Fruit fly (Drosophila melanogaster) whole organism, prepupa: ENCODE results near the gene CG5888.

Experiments
- CG10631 ChIP-seq: fragments of 200-800 bp; sonication (Bioruptor generic); optimal IDR thresholded peaks from 2 replicates; lab custom pipeline; 2016; ENCODE audit warnings: missing biosample characterization, missing genetic modification characterization
- CG10669 ChIP-seq: fragments of 200-800 bp; sonication (Bioruptor generic); optimal IDR thresholded peaks from 3 replicates; lab custom pipeline; 2018; ENCODE audit warnings: missing biosample characterization, mild to moderate bottlenecking, missing genetic modification characterization, moderate library complexity
- CG11762 ChIP-seq: fragments of 200-800 bp; sonication (Bioruptor generic); optimal IDR thresholded peaks from 3 replicates; lab custom pipeline; 2016; ENCODE audit warnings: missing biosample characterization, missing genetic modification characterization; ENCODE audit not compliant: insufficient read depth
- CG11902 ChIP-seq: fragments of 200-800 bp; sonication (Bioruptor generic); optimal IDR thresholded peaks from 3 replicates; lab custom pipeline; 2016; ENCODE audit warnings: missing biosample characterization, missing genetic modification characterization
- CG15336 ChIP-seq: fragments of 200-800 bp; sonication (Bioruptor generic); IDR thresholded peaks from 2 replicates; pipeline ENCODE4 v1.3.6; 2022; ENCODE audit warnings: missing biosample characterization, missing genetic modification characterization
- CG1621 ChIP-seq: fragments of 200-800 bp; sonication (Bioruptor generic); optimal IDR thresholded peaks from 3 replicates; lab custom pipeline; 2018; ENCODE audit warnings: missing biosample characterization, mild to moderate bottlenecking, missing genetic modification characterization
- CG16779 ChIP-seq: fragments of 200-800 bp; sonication (Bioruptor generic); optimal IDR thresholded peaks from 3 replicates; lab custom pipeline; 2017; ENCODE audit warnings: missing biosample characterization, mild to moderate bottlenecking, missing genetic modification characterization
- CG32006 ChIP-seq: fragments of 200-800 bp; sonication (Bioruptor generic); optimal IDR thresholded peaks from 3 replicates; lab custom pipeline; 2017; ENCODE audit warnings: missing biosample characterization, mild to moderate bottlenecking, missing genetic modification characterization
- CG3919 ChIP-seq: fragments of 200-800 bp; sonication (Bioruptor generic); optimal IDR thresholded peaks from 3 replicates; lab custom pipeline; 2016; ENCODE audit warnings: missing biosample characterization, missing genetic modification characterization
- CG6163 ChIP-seq: fragments of 200-800 bp; sonication (Bioruptor generic); IDR thresholded peaks from 3 replicates; pipeline ENCODE4 v1.3.6; 2022; ENCODE audit warnings: missing biosample characterization, missing genetic modification characterization
- CG6276 ChIP-seq: fragments of 200-800 bp; sonication (Bioruptor generic); optimal IDR thresholded peaks from 2 replicates; lab custom pipeline; 2017; ENCODE audit warnings: missing biosample characterization, mild to moderate bottlenecking, missing genetic modification characterization
- CG6792 ChIP-seq: fragments of 200-800 bp; sonication (Bioruptor generic); optimal IDR thresholded peaks from 3 replicates; lab custom pipeline; 2016; ENCODE audit warnings: missing biosample characterization, missing genetic modification characterization
- CG6808 ChIP-seq: fragments of 200-800 bp; sonication (Bioruptor generic); optimal IDR thresholded peaks from 3 replicates; lab custom pipeline; 2017; ENCODE audit warnings: missing biosample characterization, missing genetic modification characterization, mild to moderate bottlenecking, moderate library complexity, missing genetic modification reagents
- CG6854 ChIP-seq: fragments of 200-800 bp; sonication (Bioruptor generic); optimal IDR thresholded peaks from 2 replicates; lab custom pipeline; 2017; ENCODE audit warnings: missing biosample characterization, mild to moderate bottlenecking, missing genetic modification characterization
- CG7368 ChIP-seq: fragments of 200-800 bp; sonication (Bioruptor generic); optimal IDR thresholded peaks from 3 replicates; lab custom pipeline; 2016; ENCODE audit warnings: missing biosample characterization, missing genetic modification characterization
- Eip75B ChIP-seq: fragments of 200-800 bp; sonication (Bioruptor generic); optimal IDR thresholded peaks from 3 replicates; lab custom pipeline; 2016; ENCODE audit warnings: missing biosample characterization, missing genetic modification characterization
- Eip78C ChIP-seq: fragments of 200-800 bp; sonication (Bioruptor generic); peaks from one replicate; lab custom pipeline; 2016; ENCODE audit warnings: missing biosample characterization, missing genetic modification characterization
- Ets21C ChIP-seq: fragments of 200-800 bp; sonication (Bioruptor generic); optimal IDR thresholded peaks from 3 replicates; lab custom pipeline; 2016; ENCODE audit warnings: missing biosample characterization, missing genetic modification characterization
- Ets96B ChIP-seq: fragments of 200-800 bp; optimal IDR thresholded peaks from 2 replicates; lab custom pipeline; 2019; ENCODE audit warnings: missing biosample characterization, mild to moderate bottlenecking, missing genetic modification characterization, moderate library complexity
- Hr38 ChIP-seq: sonication (Bioruptor generic); optimal IDR thresholded peaks from 2 replicates; lab custom pipeline; 2016; ENCODE audit warnings: missing biosample characterization, missing genetic modification characterization
- Hr39 ChIP-seq: fragments of 200-800 bp; sonication (Bioruptor generic); optimal IDR thresholded peaks from 2 replicates; lab custom pipeline; 2016; ENCODE audit warnings: missing biosample characterization, missing genetic modification characterization
- Hr4 ChIP-seq: fragments of 200-800 bp; sonication (Bioruptor generic); optimal IDR thresholded peaks from 3 replicates; lab custom pipeline; 2016; ENCODE audit warnings: missing biosample characterization, missing genetic modification characterization
- OdsH ChIP-seq: fragments of 200-800 bp; sonication (Bioruptor generic); optimal IDR thresholded peaks from 3 replicates; lab custom pipeline; 2016; ENCODE audit warnings: missing biosample characterization, missing genetic modification characterization
- Smox ChIP-seq: fragments of 200-800 bp; sonication (Bioruptor generic); optimal IDR thresholded peaks from 3 replicates; lab custom pipeline; 2016; ENCODE audit warnings: missing biosample characterization, missing genetic modification characterization
- Sox15 ChIP-seq: fragments of 200-800 bp; sonication (Bioruptor generic); optimal IDR thresholded peaks from 3 replicates; lab custom pipeline; 2016; ENCODE audit warnings: missing biosample characterization, missing genetic modification characterization
- achi ChIP-seq: fragments of 200-800 bp; sonication (Bioruptor generic); optimal IDR thresholded peaks from 3 replicates; lab custom pipeline; 2016; ENCODE audit warnings: missing biosample characterization, missing genetic modification characterization
- acj6 ChIP-seq: fragments of 200-800 bp; sonication (Bioruptor generic); optimal IDR thresholded peaks from 3 replicates; lab custom pipeline; 2016; ENCODE audit warnings: missing biosample characterization, missing genetic modification characterization
- cyc ChIP-seq: fragments of 200-800 bp; sonication (Bioruptor generic); optimal IDR thresholded peaks from 3 replicates; lab custom pipeline; 2016; ENCODE audit warnings: missing biosample characterization, missing genetic modification characterization
- dac ChIP-seq: fragments of 200-800 bp; sonication (Bioruptor generic); optimal IDR thresholded peaks from 2 replicates; lab custom pipeline; 2017; ENCODE audit warnings: missing biosample characterization, mild to moderate bottlenecking, missing genetic modification characterization
- dsx ChIP-seq: fragments of 200-800 bp; optimal IDR thresholded peaks from 3 replicates; lab custom pipeline; 2019; ENCODE audit warnings: missing biosample characterization, mild to moderate bottlenecking, missing genetic modification characterization, moderate library complexity; ENCODE audit not compliant: poor library complexity, severe bottlenecking
- eg ChIP-seq: fragments of 200-800 bp; sonication (Bioruptor generic); IDR thresholded peaks from 3 replicates; pipeline ENCODE4 v1.3.6; 2022; ENCODE audit warnings: missing biosample characterization, missing genetic modification characterization
- esn ChIP-seq: fragments of 200-800 bp; sonication (Bioruptor generic); optimal IDR thresholded peaks from 2 replicates; lab custom pipeline; 2016; ENCODE audit warnings: missing biosample characterization, mild to moderate bottlenecking, missing genetic modification characterization, moderate library complexity
- fd59A ChIP-seq: fragments of 200-800 bp; sonication (Bioruptor generic); optimal IDR thresholded peaks from 2 replicates; lab custom pipeline; 2017; ENCODE audit warnings: missing biosample characterization, mild to moderate bottlenecking, missing genetic modification characterization, missing genetic modification reagents
- fd85E ChIP-seq: fragments of 200-800 bp; sonication (Bioruptor generic); optimal IDR thresholded peaks from 3 replicates; lab custom pipeline; 2016; ENCODE audit warnings: missing biosample characterization, missing genetic modification characterization
- lz ChIP-seq: fragments of 200-800 bp; sonication (Bioruptor generic); optimal IDR thresholded peaks from 3 replicates; lab custom pipeline; 2016; ENCODE audit warnings: missing biosample characterization, missing genetic modification characterization
- net ChIP-seq: fragments of 200-800 bp; sonication (Bioruptor generic); optimal IDR thresholded peaks from 3 replicates; lab custom pipeline; 2016; ENCODE audit warnings: missing biosample characterization, missing genetic modification characterization
- pdm3 ChIP-seq: fragments of 200-800 bp; sonication (Bioruptor generic); optimal IDR thresholded peaks from 3 replicates; lab custom pipeline; 2016; ENCODE audit warnings: missing biosample characterization, missing genetic modification characterization
- salr ChIP-seq, 2 experiments: fragments of 200-800 bp; sonication (Bioruptor generic); optimal IDR thresholded peaks; 3 replicates each; lab custom pipeline; 2016 to 2018; ENCODE audit warnings: missing biosample characterization in 2 of 2, missing genetic modification characterization in 2 of 2, mild to moderate bottlenecking in 1 of 2
- spab ChIP-seq: fragments of 200-800 bp; sonication (Bioruptor generic); optimal IDR thresholded peaks from 2 replicates; lab custom pipeline; 2017; ENCODE audit warnings: missing biosample characterization, mild to moderate bottlenecking, missing genetic modification characterization, missing genetic modification reagents
- ss ChIP-seq, 2 experiments: fragments of 200-800 bp; sonication (Bioruptor generic); optimal IDR thresholded peaks; 2 replicates in 1 of 2; 3 replicates in 1 of 2; lab custom pipeline; 2017 to 2018; ENCODE audit warnings: mild to moderate bottlenecking in 2 of 2, missing biosample characterization in 2 of 2, missing genetic modification characterization in 2 of 2, moderate library complexity in 1 of 2
- svp ChIP-seq: fragments of 200-800 bp; sonication (Bioruptor generic); peaks from one replicate; lab custom pipeline; 2016; ENCODE audit warnings: missing biosample characterization, missing genetic modification characterization
- topi ChIP-seq: fragments of 200-800 bp; sonication (Bioruptor generic); optimal IDR thresholded peaks from 3 replicates; lab custom pipeline; 2016; ENCODE audit warnings: missing biosample characterization, missing genetic modification characterization
- vri ChIP-seq: fragments of 200-800 bp; sonication (Bioruptor generic); optimal IDR thresholded peaks from 3 replicates; lab custom pipeline; 2016; ENCODE audit warnings: missing biosample characterization, mild to moderate bottlenecking, missing genetic modification characterization

CG5888 gene

DNA sequence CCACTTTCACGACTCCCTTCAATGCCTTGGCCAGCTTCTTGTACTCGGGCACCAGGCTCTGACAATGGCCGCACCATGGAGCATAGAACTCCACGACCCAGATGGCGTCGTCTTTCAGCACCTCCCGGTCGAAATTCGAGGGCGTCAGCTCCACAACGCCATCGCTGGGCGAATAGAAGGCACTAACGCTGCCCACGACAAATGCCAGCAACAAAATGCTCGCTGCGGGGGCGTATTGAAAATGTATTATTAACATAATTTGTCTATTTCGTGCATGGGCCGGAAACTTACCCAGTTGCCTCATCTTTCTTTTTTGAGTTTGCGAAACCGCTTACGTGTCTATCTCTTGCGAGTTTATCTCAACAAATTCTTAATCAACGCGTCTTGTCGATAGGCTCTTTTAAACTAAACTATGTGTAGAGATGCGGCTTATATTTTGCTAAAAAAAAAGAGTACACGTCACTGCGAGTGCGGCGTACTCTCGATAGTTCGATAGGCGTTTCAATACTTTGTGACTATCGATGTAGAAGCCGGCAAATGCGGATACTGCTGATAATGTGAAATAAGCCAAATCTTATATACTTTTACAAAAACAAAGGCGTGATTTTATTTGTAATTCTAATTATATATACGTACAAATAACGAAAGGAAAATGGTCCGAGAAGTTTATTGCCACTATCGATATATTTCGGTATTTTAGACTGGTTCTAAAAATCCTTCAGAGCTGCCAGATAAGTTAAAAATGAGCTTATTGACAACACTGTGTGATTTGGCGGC, 91.8 kb downstream of the CG5888 start, which contains the start of gene CaBP1:
CaBP1 (minus strand) TSS at position 487 of the 777 bp plus-strand sequence.
- peak; percentile 16 for TF ChIP-seq vri (GFP tag; lab: Kevin White, UChicago)
- no peak for TF ChIP-seq spab (GFP tag; lab: Kevin White, UChicago)
- TF ChIP-seq CG6854 (GFP tag; lab: Kevin White, UChicago): peak; percentile 38
- peak; percentile 2 for TF ChIP-seq topi (GFP tag; lab: Kevin White, UChicago)
- TF ChIP-seq CG1621 (tag; lab: Kevin White, UChicago): peak; percentile 3
- TF ChIP-seq acj6 (GFP tag; lab: Kevin White, UChicago): no peak
- peak; percentile 19 for TF ChIP-seq Eip78C (GFP tag; lab: Kevin White, UChicago)
- TF ChIP-seq lz (GFP tag; lab: Kevin White, UChicago): peak; percentile 21

DNA sequence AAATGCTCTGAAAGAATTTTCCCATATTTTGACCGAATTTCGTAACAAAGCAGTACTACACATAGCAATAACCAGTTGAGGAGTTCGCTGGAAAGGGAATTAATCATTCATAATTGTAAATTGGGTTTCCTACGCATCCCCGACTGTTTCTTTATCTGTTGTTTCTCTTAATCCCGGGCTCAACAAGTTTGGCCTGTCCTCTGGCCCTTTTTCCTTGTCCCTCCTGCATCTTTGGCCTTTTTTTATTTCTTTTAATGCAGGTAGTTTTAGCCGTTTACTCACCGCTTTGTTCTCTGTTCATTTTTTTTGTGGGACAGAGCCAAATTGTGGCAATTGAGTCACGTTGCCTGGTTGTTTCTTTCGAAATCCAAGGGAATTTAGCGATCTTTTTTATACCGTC, 94.5 kb downstream of the CG5888 start:
- TF ChIP-seq eg (GFP tag; lab: Robert Waterston, UW) (no peak), CG11902 (GFP tag; lab: Kevin White, UChicago) (no peak), CG7368 (GFP tag; lab: Kevin White, UChicago) (no peak), CG6276 (GFP tag; lab: Kevin White, UChicago) (no peak), Sox15 (GFP tag; lab: Kevin White, UChicago) (no peak), svp (GFP tag; lab: Kevin White, UChicago) (peak; percentile 53), achi (GFP tag; lab: Kevin White, UChicago) (no peak), esn (GFP tag; lab: Kevin White, UChicago) (no peak), cyc (GFP tag; lab: Kevin White, UChicago) (no peak), topi (GFP tag; lab: Kevin White, UChicago) (no peak), CG10669 (GFP tag; lab: Kevin White, UChicago) (no peak), vri (GFP tag; lab: Kevin White, UChicago) (no peak), CG1621 (tag; lab: Kevin White, UChicago) (no peak), salr (GFP tag; optimal IDR thresholded peaks at IDR 0.05; lab: Kevin White, UChicago) (no peak), CG32006 (GFP tag; lab: Kevin White, UChicago) (no peak), dac (GFP tag; lab: Kevin White, UChicago) (no peak), CG6808 (GFP tag; lab: Kevin White, UChicago) (peak; percentile 3), CG16779 (tag; lab: Kevin White, UChicago) (no peak), ss (GFP tag; optimal IDR thresholded peaks at IDR 0.05; lab: Kevin White, UChicago) (peak; percentile 10 to 24), Ets96B (no peak), CG11762 (no peak), CG10631 (no peak), fd59A (GFP tag; lab: Kevin White, UChicago) (no peak)

DNA sequence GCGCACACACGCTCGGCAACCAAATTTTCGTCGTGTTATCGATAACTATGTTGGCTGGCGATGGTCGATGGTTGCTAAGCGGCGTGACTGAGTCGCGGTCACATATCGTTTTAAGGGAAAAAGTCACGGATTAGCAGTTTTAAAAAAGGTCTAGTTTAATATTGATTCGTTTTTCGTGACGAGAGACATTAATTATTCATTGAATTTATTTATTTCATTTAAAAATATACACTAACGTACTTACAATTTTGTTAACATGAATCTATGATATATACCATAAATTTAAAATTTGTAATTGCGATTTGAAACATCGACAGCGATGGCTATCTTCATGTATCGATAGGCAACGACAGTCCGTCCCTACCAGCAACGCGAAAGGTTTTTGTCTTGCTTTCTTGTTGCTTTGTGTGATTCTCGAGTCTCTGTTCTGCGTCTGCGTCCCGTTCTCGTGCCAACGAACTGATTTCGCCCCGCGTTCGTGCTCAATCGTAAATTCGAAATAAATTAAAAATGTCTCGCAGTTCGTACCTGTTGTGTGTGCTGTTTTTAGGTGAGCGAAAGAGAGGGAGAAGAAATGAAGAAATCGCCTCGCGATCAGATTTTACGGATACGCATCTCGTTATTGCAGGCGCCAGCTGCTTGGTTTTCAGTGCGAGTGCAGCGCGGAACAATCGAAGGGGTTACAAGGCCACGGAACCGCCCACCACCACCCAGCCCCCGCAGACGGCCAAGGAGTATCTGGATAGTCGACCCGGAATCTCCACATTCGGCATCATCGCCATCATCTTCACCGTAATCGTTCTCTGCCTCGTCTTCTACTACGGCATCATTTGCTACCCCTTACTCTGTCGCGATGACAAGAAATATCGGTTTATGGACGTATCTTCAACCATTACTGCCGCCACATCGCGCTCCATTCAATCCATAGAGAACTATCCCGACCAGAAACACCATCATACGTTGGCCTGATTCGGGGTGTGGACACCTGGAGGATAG, 95.4 kb downstream of the CG5888 start, which contains the start of the genes Hyls1, chif and CG4455:
Hyls1 (minus strand) TSS at position 44 of the 996 bp plus-strand sequence.
chif (minus strand) TSS at position 44 of the 996 bp plus-strand sequence.
CG4455 (plus strand) TSS at position 350 of the 996 bp plus-strand sequence.
- TF ChIP-seq Eip75B: no peak
- TF ChIP-seq Hr39: no peak
- peak; percentile 39 for TF ChIP-seq pdm3 (GFP tag; lab: Kevin White, UChicago)
- peak; percentile 29 for TF ChIP-seq Hr4 (GFP tag; lab: Kevin White, UChicago)
- peak; percentile 36 for TF ChIP-seq lz (GFP tag; lab: Kevin White, UChicago)
- peak; percentile 34; the same call in 1 of the 3 replicates for TF ChIP-seq CG6163 (GFP tag; lab: Robert Waterston, UW)
- no peak for TF ChIP-seq Hr38 (GFP tag; lab: Kevin White, UChicago)
- no peak for TF ChIP-seq CG3919 (GFP tag; lab: Kevin White, UChicago)
- TF ChIP-seq ss (GFP tag; optimal IDR thresholded peaks at IDR 0.05; lab: Kevin White, UChicago): no peak
- peak; percentile 31 for TF ChIP-seq CG11902 (GFP tag; lab: Kevin White, UChicago)
- TF ChIP-seq CG32006 (GFP tag; lab: Kevin White, UChicago): no peak
- TF ChIP-seq CG11762: no peak
- TF ChIP-seq CG6792: peak; percentile 32
- no peak for TF ChIP-seq CG15336 (GFP tag; lab: Robert Waterston, UW)
- TF ChIP-seq net (GFP tag; lab: Kevin White, UChicago): peak; percentile 10
- peak; percentile 31 for TF ChIP-seq Smox (GFP tag; lab: Kevin White, UChicago)
- TF ChIP-seq Ets21C (GFP tag; lab: Kevin White, UChicago): no peak
- peak; percentile 41 for TF ChIP-seq CG10631
- no peak for TF ChIP-seq fd85E
- no peak for TF ChIP-seq dsx
- TF ChIP-seq acj6 (GFP tag; lab: Kevin White, UChicago): peak; percentile 31
- peak; percentile 31 for TF ChIP-seq OdsH
